Fruit fly (Drosophila melanogaster) whole organism, embryonic: Measurements from ENCODE around the gene CG8300.

Source experiments
- Aef1 ChIP-seq: fragments of 200-800 bp; sonication (Bioruptor generic); IDR thresholded peaks from 3 replicates; pipeline ENCODE4 v1.3.6; 2022; ENCODE audit warnings: missing biosample characterization, missing genetic modification characterization
- C15 ChIP-seq: fragments of 200-800 bp; sonication (Bioruptor generic); IDR thresholded peaks from 3 replicates; pipeline ENCODE4 v1.3.6; 2022; ENCODE audit warnings: missing biosample characterization, missing genetic modification characterization
- CG10267 ChIP-seq: fragments of 200-800 bp; sonication (Bioruptor generic); optimal IDR thresholded peaks from 2 replicates; lab custom pipeline; 2018; ENCODE audit warnings: missing biosample characterization, mild to moderate bottlenecking, missing genetic modification characterization, moderate library complexity
- CG10543 ChIP-seq: fragments of 200-800 bp; sonication (Bioruptor generic); optimal IDR thresholded peaks from 3 replicates; lab custom pipeline; 2017; ENCODE audit warnings: missing biosample characterization, mild to moderate bottlenecking, missing genetic modification characterization, moderate library complexity
- CG11093 ChIP-seq: fragments of 200-800 bp; sonication (Bioruptor generic); IDR thresholded peaks from 3 replicates; pipeline ENCODE4 v1.3.6; 2022; ENCODE audit warnings: missing biosample characterization, missing genetic modification characterization
- CG11560 ChIP-seq: fragments of 200-800 bp; sonication (Bioruptor generic); IDR thresholded peaks from 3 replicates; pipeline ENCODE4 v1.3.6; 2022; ENCODE audit warnings: missing biosample characterization, missing genetic modification characterization
- CG12155 ChIP-seq: fragments of 200-800 bp; sonication (Bioruptor generic); optimal IDR thresholded peaks from 3 replicates; lab custom pipeline; 2016; ENCODE audit warnings: missing biosample characterization, missing genetic modification characterization
- CG12236 ChIP-seq: fragments of 200-800 bp; sonication (Bioruptor generic); optimal IDR thresholded peaks from 2 replicates; lab custom pipeline; 2016; ENCODE audit warnings: missing biosample characterization, missing genetic modification characterization
- CG17186 ChIP-seq: fragments of 200-800 bp; sonication (Bioruptor generic); optimal IDR thresholded peaks from 3 replicates; lab custom pipeline; 2017; ENCODE audit warnings: missing biosample characterization, missing genetic modification reagents, missing genetic modification characterization
- CG17328 ChIP-seq: fragments of 200-800 bp; sonication (Bioruptor generic); IDR thresholded peaks from 2 replicates; pipeline ENCODE4 v1.3.6; 2022; ENCODE audit warnings: missing biosample characterization, missing genetic modification characterization
- CG18011 ChIP-seq: fragments of 200-800 bp; sonication (Bioruptor generic); optimal IDR thresholded peaks from 2 replicates; lab custom pipeline; 2017; ENCODE audit warnings: missing biosample characterization, missing genetic modification characterization, mild to moderate bottlenecking, moderate library complexity, missing genotype
- CG18476 ChIP-seq: fragments of 200-800 bp; sonication (Bioruptor generic); optimal IDR thresholded peaks from 2 replicates; lab custom pipeline; 2016; ENCODE audit warnings: missing biosample characterization, mild to moderate bottlenecking, missing genetic modification characterization
- CG5953 ChIP-seq: fragments of 200-800 bp; sonication (Bioruptor generic); IDR thresholded peaks from 2 replicates; pipeline ENCODE4 v1.3.6; 2022; ENCODE audit warnings: missing biosample characterization, missing genetic modification characterization
- CG6683 ChIP-seq: fragments of 200-800 bp; sonication (Bioruptor generic); optimal IDR thresholded peaks from 2 replicates; lab custom pipeline; 2017; ENCODE audit warnings: missing biosample characterization, mild to moderate bottlenecking, missing genetic modification characterization, missing genetic modification reagents
- CG8281 ChIP-seq: fragments of 200-800 bp; sonication (Bioruptor generic); optimal IDR thresholded peaks from 2 replicates; lab custom pipeline; 2018; ENCODE audit warnings: missing biosample characterization, mild to moderate bottlenecking, missing genetic modification characterization, moderate library complexity
- CG9817 ChIP-seq: fragments of 200-800 bp; sonication (Bioruptor generic); optimal IDR thresholded peaks from 2 replicates; lab custom pipeline; 2018; ENCODE audit warnings: missing biosample characterization, mild to moderate bottlenecking, missing genetic modification characterization, moderate library complexity
- CTCF ChIP-seq: fragments of 200-800 bp; sonication (Bioruptor generic); optimal IDR thresholded peaks from 2 replicates; lab custom pipeline; 2017; ENCODE audit warnings: missing biosample characterization, mild to moderate bottlenecking, missing genetic modification characterization, moderate library complexity
- Dp ChIP-seq: fragments of 200-800 bp; sonication (Bioruptor generic); optimal IDR thresholded peaks from 2 replicates; lab custom pipeline; 2018; ENCODE audit warnings: missing biosample characterization, mild to moderate bottlenecking, missing genetic modification characterization, moderate library complexity
- E2f1 ChIP-seq: fragments of 200-800 bp; sonication (Bioruptor generic); IDR thresholded peaks from 2 replicates; pipeline ENCODE4 v1.3.6; 2022; ENCODE audit warnings: missing biosample characterization, missing genetic modification characterization
- Eip74EF ChIP-seq, 2 experiments: fragments of 200-800 bp in 1 of 2; fragments of >200 bp in 1 of 2; sonication (Bioruptor generic) in 1 of 2; optimal IDR thresholded peaks; 2 replicates each; lab custom pipeline; 2017 to 2019; ENCODE audit warnings: missing biosample characterization in 2 of 2, missing genetic modification characterization in 2 of 2, mild to moderate bottlenecking in 1 of 2, moderate library complexity in 1 of 2
- Hand ChIP-seq: fragments of 200-800 bp; sonication (Bioruptor generic); optimal IDR thresholded peaks from 2 replicates; lab custom pipeline; 2017; ENCODE audit warnings: mild to moderate bottlenecking, missing biosample characterization, missing genetic modification reagents, missing genetic modification characterization
- Hmr ChIP-seq: fragments of 200-800 bp; sonication (Bioruptor generic); optimal IDR thresholded peaks from 3 replicates; lab custom pipeline; 2017; ENCODE audit warnings: mild to moderate bottlenecking, missing biosample characterization, missing genetic modification reagents, missing genetic modification characterization
- Hmx ChIP-seq: fragments of 200-800 bp; sonication (Bioruptor generic); optimal IDR thresholded peaks from 2 replicates; lab custom pipeline; 2016; ENCODE audit warnings: missing biosample characterization, missing genetic modification characterization
- Hr51 ChIP-seq, 2 experiments: fragments of 200-800 bp; sonication (Bioruptor generic); optimal IDR thresholded peaks; 2 replicates in 1 of 2; 3 replicates in 1 of 2; lab custom pipeline; 2016 to 2018; ENCODE audit warnings: missing biosample characterization in 2 of 2, missing genetic modification characterization in 2 of 2, mild to moderate bottlenecking in 1 of 2, moderate library complexity in 1 of 2
- Lpt ChIP-seq: fragments of >200 bp; optimal IDR thresholded peaks from 2 replicates; lab custom pipeline; 2018; ENCODE audit warnings: missing biosample characterization, missing genetic modification characterization
- Mes4 ChIP-seq: fragments of 200-800 bp; sonication (Bioruptor generic); optimal IDR thresholded peaks from 2 replicates; lab custom pipeline; 2016; ENCODE audit warnings: missing biosample characterization, missing genetic modification characterization
- Optix ChIP-seq: fragments of 200-800 bp; sonication (Bioruptor generic); IDR thresholded peaks from 3 replicates; pipeline ENCODE4 v1.3.6; 2022; ENCODE audit warnings: missing biosample characterization, missing genetic modification characterization
- Sry-δ ChIP-seq: fragments of 200-800 bp; sonication (Bioruptor generic); optimal IDR thresholded peaks from 2 replicates; lab custom pipeline; 2016; ENCODE audit warnings: missing biosample characterization, missing genetic modification characterization
- chinmo ChIP-seq: fragments of 200-800 bp; sonication (Bioruptor generic); IDR thresholded peaks from 4 replicates; pipeline ENCODE4 v1.3.6; 2022; ENCODE audit warnings: missing biosample characterization, missing genetic modification characterization; ENCODE audit not compliant: partially characterized antibody
- dmrt11E ChIP-seq: fragments of 200-800 bp; sonication (Bioruptor generic); optimal IDR thresholded peaks from 3 replicates; lab custom pipeline; 2018; ENCODE audit warnings: missing biosample characterization, mild to moderate bottlenecking, missing genetic modification characterization, moderate library complexity
- ems ChIP-seq: fragments of 200-800 bp; sonication (Bioruptor generic); optimal IDR thresholded peaks from 3 replicates; lab custom pipeline; 2016; ENCODE audit warnings: missing biosample characterization, missing genetic modification characterization
- fd102C ChIP-seq: fragments of 200-800 bp; sonication (Bioruptor generic); optimal IDR thresholded peaks from 2 replicates; lab custom pipeline; 2018; ENCODE audit warnings: missing biosample characterization, mild to moderate bottlenecking, missing genetic modification characterization, moderate library complexity
- fd3F ChIP-seq: fragments of 200-800 bp; sonication (Bioruptor generic); optimal IDR thresholded peaks from 2 replicates; lab custom pipeline; 2018; ENCODE audit warnings: missing biosample characterization, mild to moderate bottlenecking, missing genetic modification characterization, moderate library complexity
- fd64A ChIP-seq: fragments of 200-800 bp; sonication (Bioruptor generic); optimal IDR thresholded peaks from 3 replicates; lab custom pipeline; 2018; ENCODE audit warnings: missing biosample characterization, mild to moderate bottlenecking, missing genetic modification characterization
- ftz-f1 ChIP-seq: fragments of 200-800 bp; sonication (Bioruptor generic); optimal IDR thresholded peaks from 2 replicates; lab custom pipeline; 2016; ENCODE audit warnings: missing biosample characterization, missing genetic modification characterization
- gce ChIP-seq: fragments of 200-800 bp; sonication (Bioruptor generic); IDR thresholded peaks from 3 replicates; pipeline ENCODE4 v1.3.6; 2022; ENCODE audit warnings: missing biosample characterization, missing genetic modification characterization
- lbe ChIP-seq: fragments of 200-800 bp; sonication (Bioruptor generic); optimal IDR thresholded peaks from 2 replicates; lab custom pipeline; 2016; ENCODE audit warnings: missing biosample characterization, mild to moderate bottlenecking, missing genetic modification characterization
- lola ChIP-seq, 3 experiments: fragments of >200 bp in 2 of 3; fragments of 200-800 bp in 1 of 3; sonication (Bioruptor generic) in 1 of 3; optimal IDR thresholded peaks; 2 replicates each; lab custom pipeline; 2017 to 2019; ENCODE audit warnings: missing biosample characterization in 3 of 3, missing genetic modification characterization in 3 of 3, mild to moderate bottlenecking in 1 of 3, moderate library complexity in 1 of 3
- maf-S ChIP-seq: fragments of 200-800 bp; sonication (Bioruptor generic); optimal IDR thresholded peaks from 2 replicates; lab custom pipeline; 2016; ENCODE audit warnings: missing biosample characterization, missing genetic modification characterization
- prd ChIP-seq, 3 experiments: fragments of >200 bp in 2 of 3; fragments of 200-800 bp in 1 of 3; sonication (Bioruptor generic) in 1 of 3; optimal IDR thresholded peaks in 2 of 3; IDR thresholded peaks in 1 of 3; 2 replicates in 2 of 3; 3 replicates in 1 of 3; pipeline versions ENCODE4 v1.3.6 to Lab custom; 2017 to 2022; ENCODE audit warnings: missing biosample characterization in 1 of 3, missing genetic modification characterization in 1 of 3
- ro ChIP-seq: fragments of 200-800 bp; sonication (Bioruptor generic); IDR thresholded peaks from 2 replicates; pipeline ENCODE4 v1.3.6; 2022; ENCODE audit warnings: missing biosample characterization, missing genetic modification characterization
- schlank ChIP-seq: fragments of 200-800 bp; sonication (Bioruptor generic); optimal IDR thresholded peaks from 2 replicates; lab custom pipeline; 2018; ENCODE audit warnings: missing biosample characterization, mild to moderate bottlenecking, missing genetic modification characterization
- scrt ChIP-seq: fragments of 200-800 bp; sonication (Bioruptor generic); optimal IDR thresholded peaks from 2 replicates; lab custom pipeline; 2018; ENCODE audit warnings: missing biosample characterization, mild to moderate bottlenecking, missing genetic modification characterization, moderate library complexity
- sim ChIP-seq: fragments of 200-800 bp; sonication (Bioruptor generic); IDR thresholded peaks from 2 replicates; pipeline ENCODE4 v1.3.6; 2022; ENCODE audit warnings: missing biosample characterization, missing genetic modification characterization
- slp2 ChIP-seq: fragments of 200-800 bp; sonication (Bioruptor generic); optimal IDR thresholded peaks from 2 replicates; lab custom pipeline; 2016; ENCODE audit warnings: missing biosample characterization, missing genetic modification characterization
- sr ChIP-seq: fragments of 200-800 bp; sonication (Bioruptor generic); IDR thresholded peaks from 3 replicates; pipeline ENCODE4 v1.3.6; 2022; ENCODE audit warnings: missing biosample characterization, missing genetic modification characterization
- zen ChIP-seq: fragments of 200-800 bp; sonication (Bioruptor generic); optimal IDR thresholded peaks from 3 replicates; lab custom pipeline; 2018; ENCODE audit warnings: missing biosample characterization, mild to moderate bottlenecking, missing genetic modification characterization, moderate library complexity
- zfh1 ChIP-seq: fragments of 200-800 bp; sonication (Bioruptor generic); IDR thresholded peaks from 3 replicates; pipeline ENCODE4 v1.3.6; 2022; ENCODE audit warnings: missing biosample characterization, missing genetic modification characterization
- zfh2 ChIP-seq: fragments of 200-800 bp; sonication (Bioruptor generic); optimal IDR thresholded peaks from 2 replicates; lab custom pipeline; 2016; ENCODE audit warnings: missing biosample characterization, missing genetic modification characterization

CG8300 gene

DNA sequence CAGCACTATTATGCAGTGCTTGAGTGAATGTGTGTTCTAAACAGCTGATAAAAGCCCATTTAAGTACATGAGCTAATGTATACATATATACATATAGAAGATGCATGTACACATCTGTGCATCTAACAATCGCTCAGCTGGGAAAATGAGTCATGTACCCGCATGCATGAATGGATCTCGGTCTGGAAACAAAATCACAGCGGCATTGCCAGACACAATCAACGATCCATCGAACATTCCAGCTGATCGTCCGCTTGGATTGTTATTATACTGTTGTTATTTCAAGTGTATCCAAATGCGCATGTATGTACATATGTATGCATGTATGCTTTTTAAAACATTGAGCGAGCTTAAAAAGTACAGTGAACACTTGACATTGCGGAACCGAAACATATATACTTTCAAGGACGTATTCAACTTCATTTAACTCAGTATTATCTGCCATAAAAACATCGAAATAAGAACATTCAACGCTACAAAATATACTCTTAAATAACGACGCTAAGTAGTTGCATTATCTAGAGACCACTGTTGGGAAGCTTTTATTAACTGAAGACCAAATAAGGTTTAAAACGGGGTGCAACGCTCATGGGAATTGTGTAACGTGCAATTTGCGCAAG lies 9.3 kb upstream of the CG8300 start (continued):
- TF ChIP-seq sim (GFP tag; lab: Robert Waterston, UW): peak; percentile 41; the same call in 1 of the 2 replicates
- peak; percentile 86 for TF ChIP-seq CG9817 (tag; lab: Kevin White, UChicago)
- peak; percentile 10 for TF ChIP-seq CG17186 (GFP tag; lab: Kevin White, UChicago)
- TF ChIP-seq CG8281: peak; percentile 42
- TF ChIP-seq CG12236 (GFP tag; lab: Kevin White, UChicago): no peak
- peak in 1 of 2 experiments; percentile 77 for TF ChIP-seq Eip74EF (GFP tag; optimal IDR thresholded peaks at IDR 0.05; lab: Kevin White, UChicago)
- TF ChIP-seq CTCF (GFP tag; lab: Kevin White, UChicago): peak; percentile 8
- peak; percentile 58 for TF ChIP-seq Hmr (GFP tag; lab: Kevin White, UChicago)
- TF ChIP-seq slp2: peak; percentile 58
- peak in 1 of 3 experiments; percentile 60 for TF ChIP-seq lola (GFP tag; optimal IDR thresholded peaks at IDR 0.05; lab: Kevin White, UChicago)
- peak; percentile 72 for TF ChIP-seq CG11093
- TF ChIP-seq CG10543 (GFP tag; lab: Kevin White, UChicago): peak; percentile 78
- TF ChIP-seq Hr51 (GFP tag; optimal IDR thresholded peaks at IDR 0.05; lab: Kevin White, UChicago): peak; percentile 46 to 87
- peak; percentile 27; the same call in 1 of the 2 replicates for TF ChIP-seq ro (GFP tag; lab: Robert Waterston, UW)
- TF ChIP-seq ems: peak; percentile 67
- TF ChIP-seq prd (optimal IDR thresholded peaks at IDR 0.05; lab: Kevin White, UChicago): no peak
- peak; percentile 83 for TF ChIP-seq prd (GFP tag; IDR thresholded peaks at IDR 0.05; lab: Robert Waterston, UW)
- TF ChIP-seq Sry-δ (GFP tag; lab: Kevin White, UChicago): peak; percentile 37
- peak; percentile 10 for TF ChIP-seq zen (tag; lab: Kevin White, UChicago)
- peak; percentile 43 for TF ChIP-seq scrt (GFP tag; lab: Kevin White, UChicago)
- no peak for TF ChIP-seq ftz-f1 (GFP tag; lab: Kevin White, UChicago)
- TF ChIP-seq CG11560: no peak
- TF ChIP-seq Mes4 (GFP tag; lab: Kevin White, UChicago): peak; percentile 49
- peak; percentile 51 for TF ChIP-seq maf-S
- peak; percentile 58 for TF ChIP-seq CG10267 (tag; lab: Kevin White, UChicago)
- peak; percentile 21 for TF ChIP-seq CG6683
- peak; percentile 80 for TF ChIP-seq zfh1 (GFP tag; lab: Robert Waterston, UW)
- TF ChIP-seq Hmx (GFP tag; lab: Kevin White, UChicago): no peak
- no peak for TF ChIP-seq Lpt (GFP tag; lab: Kevin White, UChicago)
- peak; percentile 36 for TF ChIP-seq dmrt11E
- TF ChIP-seq C15 (GFP tag; lab: Robert Waterston, UW): no peak
- peak; percentile 80 for TF ChIP-seq CG17328 (GFP tag; lab: Robert Waterston, UW)
- peak; percentile 62 for TF ChIP-seq schlank
- TF ChIP-seq E2f1 (GFP tag; lab: Robert Waterston, UW): peak; percentile 78
- TF ChIP-seq lbe (GFP tag; lab: Kevin White, UChicago): peak; percentile 82
- TF ChIP-seq Optix (GFP tag; lab: Robert Waterston, UW): peak; percentile 73; the same call in 2 of the 3 replicates
- peak; percentile 57; the same call in 1 of the 3 replicates for TF ChIP-seq sr (GFP tag; lab: Robert Waterston, UW)
- TF ChIP-seq gce (GFP tag; lab: Robert Waterston, UW): peak; percentile 70; the same call in 1 of the 3 replicates
- TF ChIP-seq CG18476: peak; percentile 63
- no peak for TF ChIP-seq Dp
- TF ChIP-seq CG12155 (GFP tag; lab: Kevin White, UChicago): peak; percentile 52
- TF ChIP-seq CG5953: peak; percentile 72
- TF ChIP-seq chinmo (GFP tag; lab: Robert Waterston, UW): no peak
- no peak for TF ChIP-seq fd102C (GFP tag; lab: Kevin White, UChicago)
- no peak for TF ChIP-seq Hand
- peak; percentile 46 for TF ChIP-seq fd3F (GFP tag; lab: Kevin White, UChicago)
- TF ChIP-seq zfh2 (GFP tag; lab: Kevin White, UChicago): peak; percentile 45
- TF ChIP-seq Aef1 (GFP tag; lab: Robert Waterston, UW): peak; percentile 67; the same call in 2 of the 3 replicates
- TF ChIP-seq fd64A (GFP tag; lab: Kevin White, UChicago): peak; percentile 41
- TF ChIP-seq CG18011 (GFP tag; lab: Kevin White, UChicago): no peak
